Worm (Caenorhabditis elegans): ENCODE data around the gene vpat-1.

DNA sequence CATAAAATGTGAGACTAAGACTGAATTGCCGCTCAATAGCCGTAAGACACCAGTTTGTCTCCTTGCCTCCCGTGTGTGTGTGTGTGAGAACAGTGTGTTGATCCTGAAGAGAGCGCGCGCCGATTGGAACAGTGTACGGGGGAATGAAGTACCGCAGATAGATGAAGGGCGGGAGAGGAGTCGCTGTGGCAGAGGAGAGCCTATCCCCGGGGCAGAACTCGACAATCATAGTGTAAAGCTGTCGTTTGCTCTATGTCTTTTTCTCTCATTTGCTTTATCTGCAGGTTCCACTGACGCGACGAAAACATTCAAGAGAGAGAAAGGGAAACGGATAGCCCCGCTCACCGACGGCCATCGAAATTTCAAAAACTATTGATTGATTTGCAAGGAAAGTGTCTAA, 35.9 kb upstream of the vpat-1 start:
- no peak for TF ChIP-seq unc-39 (tag; optimal IDR thresholded peaks at IDR 0.05)
- TF ChIP-seq ztf-11 (tag; optimal IDR thresholded peaks at IDR 0.05) = no peak
- no peak for TF ChIP-seq ama-1 (optimal IDR thresholded peaks at IDR 0.05)

All from whole organism, L2 larva.